Worm (Caenorhabditis elegans) whole organism, dauer: Measurements from ENCODE around the gene pqe-1.

Experiments used
- unc-62 ChIP-seq: sonication (generic microtip); optimal IDR thresholded peaks from 2 replicates; lab custom pipeline; 2017; ENCODE audit warnings: missing biosample characterization, missing genetic modification reagents, missing genetic modification characterization

The pqe-1 gene

ce11 chrIII:5310940-5311339 lies at the start of gene pqe-1:
pqe-1 (plus strand) TSS chrIII:5311240.
- no peak for TF ChIP-seq unc-62 (GFP tag; lab: Kevin White, UChicago)

DNA sequence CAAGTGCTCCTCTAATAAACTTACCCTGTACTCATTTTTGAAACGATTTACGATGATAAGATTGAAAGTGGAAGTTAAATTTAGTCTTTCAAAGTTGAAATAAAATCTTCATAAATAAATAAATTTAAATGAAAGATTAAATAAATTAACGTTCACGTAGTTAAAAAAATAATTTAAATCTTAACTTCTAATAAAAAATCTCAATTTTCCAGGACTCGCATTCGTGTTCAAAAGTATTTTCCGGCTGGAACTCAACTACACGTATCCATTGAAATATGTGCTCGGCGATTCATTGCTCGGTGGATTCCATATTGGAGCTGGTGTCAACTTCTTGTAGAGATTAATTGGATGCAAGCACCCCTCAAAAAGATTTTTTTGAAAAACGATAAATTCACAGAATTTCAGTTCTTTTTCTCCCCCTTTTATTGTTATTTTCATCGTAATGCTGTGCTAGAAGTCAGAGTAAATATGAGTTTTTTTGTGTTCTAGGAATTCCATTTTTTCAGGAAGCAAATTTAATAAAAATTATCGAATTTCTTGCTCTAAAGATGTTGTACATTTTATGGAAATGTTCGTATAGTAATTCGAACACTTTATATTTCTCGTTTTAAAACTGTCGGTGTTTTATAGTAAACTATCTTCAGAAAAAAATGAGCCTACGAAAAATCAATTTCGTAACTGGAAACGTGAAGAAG lies 47.6 kb upstream of the pqe-1 start, which contains the start of the genes C34E10.9 and hap-1:
C34E10.9 (minus strand) TSS at position 101 of the 695 bp plus-strand sequence.
hap-1 (plus strand) TSS at position 645 of the 695 bp plus-strand sequence.
- TF ChIP-seq unc-62 (GFP tag; lab: Kevin White, UChicago): no peak

- TF ChIP-seq unc-62 (GFP tag; lab: Kevin White, UChicago): no peak
These were observed 46.2 kb upstream of the pqe-1 start, which contains the start of gene gro-1 for ce11 chrIII:5264813-5265212. gro-1 (plus strand) TSS chrIII:5265113.

- no peak for TF ChIP-seq unc-62 (GFP tag; lab: Kevin White, UChicago)
These were observed 43.7 kb upstream of the pqe-1 start, which contains the start of gene ZC395.5 for ce11 chrIII:5267217-5267906. ZC395.5 (plus strand) TSS chrIII:5267848.

- no peak for TF ChIP-seq unc-62 (GFP tag; lab: Kevin White, UChicago)
These were observed 42.6 kb upstream of the pqe-1 start for ce11 chrIII:5268486-5268885.

DNA sequence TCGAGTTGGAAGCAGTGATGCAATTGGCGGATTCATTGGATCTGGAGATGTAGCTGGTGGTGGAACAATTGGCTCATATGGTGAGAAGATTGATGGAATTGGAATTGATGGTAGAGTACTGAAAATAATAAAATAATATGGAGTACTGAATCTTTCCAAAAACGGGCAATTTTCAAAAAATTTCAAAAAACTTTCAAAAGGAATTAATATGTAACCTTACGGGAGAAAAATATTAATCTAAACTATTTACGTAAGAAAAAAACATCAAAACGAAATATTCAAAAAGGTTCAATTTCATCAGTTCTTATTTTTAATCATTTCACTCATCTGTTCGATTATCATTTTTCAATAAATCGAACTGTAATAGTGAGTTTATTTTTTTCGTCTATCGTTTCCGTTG lies 41.2 kb upstream of the pqe-1 start, which contains the start of gene ZC395.4:
ZC395.4 (plus strand) TSS at position 301 of the 400 bp plus-strand sequence.
- no peak for TF ChIP-seq unc-62 (GFP tag; lab: Kevin White, UChicago)

- no peak for TF ChIP-seq unc-62 (GFP tag; lab: Kevin White, UChicago)
These were observed 37.6 kb upstream of the pqe-1 start, which contains the start of gene ztf-8 for ce11 chrIII:5273396-5273857. ztf-8 (minus strand) TSS chrIII:5273471.

- TF ChIP-seq unc-62 (GFP tag; lab: Kevin White, UChicago): no peak
These were observed 36.8 kb upstream of the pqe-1 start for ce11 chrIII:5274250-5274649.

- no peak for TF ChIP-seq unc-62 (GFP tag; lab: Kevin White, UChicago)
These were observed 36.2 kb upstream of the pqe-1 start, which contains the start of the genes daf-41 and toc-1 for ce11 chrIII:5274715-5275355. daf-41 (minus strand) TSS chrIII:5274765. toc-1 (plus strand) TSS chrIII:5275251.

- no peak for TF ChIP-seq unc-62 (GFP tag; lab: Kevin White, UChicago)
These were observed 33.3 kb upstream of the pqe-1 start, which contains the start of gene clk-1 for ce11 chrIII:5277740-5278139. clk-1 (plus strand) TSS chrIII:5277894.

- no peak for TF ChIP-seq unc-62 (GFP tag; lab: Kevin White, UChicago)
These were observed 30.8 kb upstream of the pqe-1 start for ce11 chrIII:5280228-5280627.

ce11 chrIII:5285484-5285883 lies 25.6 kb upstream of the pqe-1 start:
- no peak for TF ChIP-seq unc-62 (GFP tag; lab: Kevin White, UChicago)

DNA sequence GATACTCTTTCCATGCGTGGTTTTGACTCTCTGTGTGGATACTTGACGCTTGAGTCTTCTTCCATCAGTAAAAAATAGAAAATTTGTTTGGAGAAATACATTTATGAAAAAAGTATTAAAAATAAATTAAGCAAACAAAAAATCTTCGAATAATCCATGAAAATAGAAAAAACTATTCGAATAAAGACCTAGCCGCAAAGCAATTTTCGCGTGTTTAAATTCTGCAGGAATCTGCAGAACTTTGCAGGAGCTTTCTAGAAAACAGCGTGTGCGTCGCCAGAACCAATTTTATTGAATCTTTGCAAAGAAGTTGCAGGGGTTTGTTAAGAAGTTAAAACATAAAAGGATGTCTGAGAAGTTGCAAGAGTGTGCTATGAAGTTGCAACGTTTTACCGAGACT lies 24.8 kb upstream of the pqe-1 start, which contains the start of gene ZC395.11:
ZC395.11 (minus strand) TSS at position 101 of the 400 bp plus-strand sequence.
- no peak for TF ChIP-seq unc-62 (GFP tag; lab: Kevin White, UChicago)

DNA sequence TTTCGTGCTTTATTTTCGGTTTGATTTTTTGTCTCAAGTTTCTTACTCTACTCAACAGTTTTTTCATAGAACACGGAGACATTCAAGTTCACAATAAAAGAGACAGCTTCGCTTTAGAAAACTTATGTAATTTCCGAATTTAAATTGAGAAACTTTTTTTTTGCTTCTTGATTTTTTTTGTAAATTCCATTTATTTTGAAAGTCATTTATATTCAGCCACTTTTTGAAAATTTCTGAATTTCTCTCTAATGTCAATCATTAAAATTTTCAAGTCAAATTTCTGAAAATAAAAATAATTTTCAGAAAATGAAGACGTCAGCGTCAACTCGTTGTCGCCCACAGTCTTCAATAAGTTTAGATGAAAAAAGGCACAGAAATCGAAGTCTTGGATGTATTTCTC lies 23.2 kb upstream of the pqe-1 start, which contains the start of gene T15B12.1:
T15B12.1 (plus strand) TSS at position 301 of the 400 bp plus-strand sequence.
- TF ChIP-seq unc-62 (GFP tag; lab: Kevin White, UChicago): no peak

DNA sequence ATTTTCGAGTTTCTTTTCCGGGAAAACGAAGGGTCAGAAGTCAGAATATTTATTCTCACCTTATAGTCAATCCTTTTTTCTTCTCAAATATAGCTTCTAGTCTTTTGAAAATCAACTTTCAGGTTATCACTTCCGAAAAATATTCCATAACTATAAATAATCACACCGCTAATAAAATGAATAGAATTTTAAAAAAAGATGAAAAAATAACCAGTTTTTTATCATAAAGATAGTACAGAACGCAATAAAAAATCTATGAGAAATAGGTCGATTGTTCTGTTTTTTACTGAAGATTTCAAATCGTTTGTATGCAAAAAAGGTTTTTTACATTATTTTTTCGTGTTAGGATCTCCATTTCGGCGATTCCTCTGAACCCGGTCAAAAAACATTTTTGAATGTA lies 20.8 kb upstream of the pqe-1 start:
- TF ChIP-seq unc-62 (GFP tag; lab: Kevin White, UChicago): no peak
